Worm (Caenorhabditis elegans) whole organism, late embryonic: Measurements from ENCODE around the gene gop-2.

ENCODE experiments used
- ama-1 ChIP-seq: fragments of 150-350 bp; optimal IDR thresholded peaks from 2 replicates; lab custom pipeline; 2014
- ceh-45 ChIP-seq: fragments of 200-800 bp; sonication (Bioruptor generic); IDR thresholded peaks from 2 replicates; pipeline ENCODE4 v1.3.6; 2022; ENCODE audit warnings: missing genetic modification reagents, missing genetic modification characterization, missing compliant biosample characterization
- dve-1 ChIP-seq: sonication (generic microtip); optimal IDR thresholded peaks from 2 replicates; lab custom pipeline; 2017; ENCODE audit warnings: antibody characterized with exemption, mild to moderate bottlenecking, missing genetic modification characterization, missing compliant biosample characterization
- elt-2 ChIP-seq: sonication (generic microtip); optimal IDR thresholded peaks from 2 replicates; lab custom pipeline; 2016; ENCODE audit warnings: missing genetic modification reagents, missing genetic modification characterization, missing compliant biosample characterization
- hlh-30 ChIP-seq: sonication (generic microtip); optimal IDR thresholded peaks from 2 replicates; lab custom pipeline; 2017; ENCODE audit warnings: antibody characterized with exemption, missing genetic modification characterization, missing compliant biosample characterization; ENCODE audit not compliant: insufficient read depth
- pqm-1 ChIP-seq: sonication (generic microtip); optimal IDR thresholded peaks from 2 replicates; lab custom pipeline; 2016; ENCODE audit warnings: missing genetic modification characterization, missing compliant biosample characterization
- unc-55 ChIP-seq: sonication (generic microtip); optimal IDR thresholded peaks from 2 replicates; lab custom pipeline; 2017; ENCODE audit warnings: missing biosample characterization, missing genetic modification reagents, missing genetic modification characterization

- TF ChIP-seq ceh-45 (GFP tag; lab: Robert Waterston, UW) (no peak), ama-1 (no peak), elt-2 (no peak), dve-1 (tag; lab: Kevin White, UChicago) (no peak), unc-55 (GFP tag; lab: Kevin White, UChicago) (no peak), hlh-30 (tag; lab: Kevin White, UChicago) (no peak), pqm-1 (no peak)
These were observed 29.1 kb downstream of the gop-2 start, which contains the start of gene T15B12.1 for ce11 chrIII:5287877-5288276.
